Worm (Caenorhabditis elegans) whole organism, L4 larva: ENCODE results near the gene fbxb-5.

ENCODE experiments used
- F10B5.3 ChIP-seq: sonication (generic microtip); optimal IDR thresholded peaks from 2 replicates; lab custom pipeline; 2016; ENCODE audit warnings: mild to moderate bottlenecking, missing genetic modification characterization, missing compliant biosample characterization
- T26A8.4 ChIP-seq: fragments of 200-800 bp; sonication (Bioruptor generic); IDR thresholded peaks from 2 replicates; pipeline ENCODE4 v1.3.6; 2022; ENCODE audit warnings: missing genetic modification characterization, missing compliant biosample characterization
- ZK337.2 ChIP-seq: fragments of 200-800 bp; sonication (Bioruptor generic); IDR thresholded peaks from 2 replicates; pipeline ENCODE4 v1.3.6; 2022; ENCODE audit warnings: missing genetic modification reagents, missing genetic modification characterization, missing compliant biosample characterization
- aha-1 ChIP-seq: fragments of 150-350 bp; peaks from one replicate; lab custom pipeline; 2014; ENCODE audit warnings: missing biosample characterization, missing genetic modification characterization
- aly-2 ChIP-seq: sonication (generic microtip); optimal IDR thresholded peaks from 2 replicates; lab custom pipeline; 2018; ENCODE audit warnings: missing biosample characterization, missing genetic modification characterization
- ceh-62 ChIP-seq: sonication (generic microtip); optimal IDR thresholded peaks from 2 replicates; lab custom pipeline; 2017; ENCODE audit warnings: missing biosample characterization, missing genetic modification characterization
- ces-1 ChIP-seq: fragments of 150-350 bp; sonication (generic microtip); optimal IDR thresholded peaks from 4 replicates; lab custom pipeline; 2014; ENCODE audit warnings: missing biosample characterization, missing genetic modification reagents, missing genetic modification characterization
- daf-16 ChIP-seq, 3 experiments: sonication (generic microtip); optimal IDR thresholded peaks; 2 replicates each; lab custom pipeline; 2016 to 2017; ENCODE audit warnings: missing genetic modification characterization in 3 of 3, missing genetic modification reagents in 3 of 3, mild to moderate bottlenecking in 2 of 3, missing compliant biosample characterization in 2 of 3, missing biosample characterization in 1 of 3, moderate library complexity in 1 of 3
- duxl-1 ChIP-seq: sonication (generic microtip); optimal IDR thresholded peaks from 2 replicates; lab custom pipeline; 2016; ENCODE audit warnings: mild to moderate bottlenecking, missing genetic modification characterization, moderate library complexity, missing compliant biosample characterization; ENCODE audit not compliant: poor library complexity
- nhr-11 ChIP-seq: fragments of 150-350 bp; optimal IDR thresholded peaks from 2 replicates; lab custom pipeline; 2014; ENCODE audit warnings: missing biosample characterization, missing genetic modification characterization
- nhr-111 ChIP-seq: fragments of 200-800 bp; sonication (Bioruptor generic); optimal IDR thresholded peaks from 2 replicates; lab custom pipeline; 2018; ENCODE audit warnings: mild to moderate bottlenecking, missing genetic modification characterization, missing compliant biosample characterization
- nhr-25 ChIP-seq: sonication (generic microtip); optimal IDR thresholded peaks from 2 replicates; lab custom pipeline; 2017; ENCODE audit warnings: missing genetic modification characterization, mild to moderate bottlenecking, missing compliant biosample characterization, antibody characterized with exemption, moderate library complexity, borderline replicate concordance; ENCODE audit not compliant: insufficient read depth
- nhr-41 ChIP-seq: fragments of 200-800 bp; sonication (Bioruptor generic); IDR thresholded peaks from 2 replicates; pipeline ENCODE4 v1.3.6; 2022; ENCODE audit warnings: missing genetic modification reagents, missing genetic modification characterization, missing compliant biosample characterization
- nhr-42 ChIP-seq: fragments of 200-800 bp; sonication (Bioruptor generic); IDR thresholded peaks from 2 replicates; pipeline ENCODE4 v1.3.6; 2022; ENCODE audit warnings: missing genetic modification characterization, missing compliant biosample characterization
- nhr-76 ChIP-seq: fragments of 150-350 bp; optimal IDR thresholded peaks from 2 replicates; lab custom pipeline; 2014; ENCODE audit warnings: missing biosample characterization, missing genetic modification characterization
- nhr-77 ChIP-seq: fragments of 150-350 bp; optimal IDR thresholded peaks from 2 replicates; lab custom pipeline; 2014; ENCODE audit warnings: missing biosample characterization, missing genetic modification characterization
- pqm-1 ChIP-seq: sonication (generic microtip); optimal IDR thresholded peaks from 2 replicates; lab custom pipeline; 2017; ENCODE audit warnings: missing biosample characterization, missing genetic modification characterization
- set-16 ChIP-seq: fragments of 200-800 bp; sonication (Bioruptor generic); IDR thresholded peaks from 2 replicates; pipeline ENCODE4 v1.3.6; 2022; ENCODE audit warnings: missing genetic modification reagents, missing genetic modification characterization, missing compliant biosample characterization
- snpc-1.2 ChIP-seq: fragments of 200-800 bp; sonication (Bioruptor generic); IDR thresholded peaks from 2 replicates; pipeline ENCODE4 v1.3.6; 2022; ENCODE audit warnings: missing genetic modification reagents, missing genetic modification characterization, missing compliant biosample characterization
- unc-62 ChIP-seq, 3 experiments: fragments of 150-350 bp in 1 of 3; sonication (generic microtip); optimal IDR thresholded peaks in 2 of 3; peaks in 1 of 3; 1 replicate in 1 of 3; 2 replicates in 2 of 3; lab custom pipeline; 2014 to 2017; ENCODE audit warnings: missing biosample characterization in 3 of 3, missing genetic modification characterization in 3 of 3, missing genetic modification reagents in 3 of 3, missing genotype in 1 of 3
- zfp-2 ChIP-seq: sonication (generic microtip); optimal IDR thresholded peaks from 2 replicates; lab custom pipeline; 2016; ENCODE audit warnings: mild to moderate bottlenecking, missing genetic modification characterization, missing compliant biosample characterization
- zfp-3 ChIP-seq: fragments of 200-800 bp; sonication (Bioruptor generic); conservative IDR thresholded peaks from 2 replicates; pipeline ENCODE4 v1.3.6; 2022; ENCODE audit warnings: missing genetic modification reagents, missing genetic modification characterization, missing compliant biosample characterization
- zip-11 ChIP-seq: fragments of 200-800 bp; sonication (Bioruptor generic); IDR thresholded peaks from 2 replicates; pipeline ENCODE4 v1.3.6; 2022; ENCODE audit warnings: missing genetic modification characterization, missing compliant biosample characterization
- ztf-11 ChIP-seq: fragments of 150-350 bp; optimal IDR thresholded peaks from 2 replicates; lab custom pipeline; 2014; ENCODE audit warnings: missing biosample characterization, missing genetic modification characterization
- ztf-7 ChIP-seq: fragments of 150-350 bp; optimal IDR thresholded peaks from 2 replicates; lab custom pipeline; 2014; ENCODE audit warnings: missing biosample characterization, missing genetic modification characterization

Gene fbxb-5

DNA sequence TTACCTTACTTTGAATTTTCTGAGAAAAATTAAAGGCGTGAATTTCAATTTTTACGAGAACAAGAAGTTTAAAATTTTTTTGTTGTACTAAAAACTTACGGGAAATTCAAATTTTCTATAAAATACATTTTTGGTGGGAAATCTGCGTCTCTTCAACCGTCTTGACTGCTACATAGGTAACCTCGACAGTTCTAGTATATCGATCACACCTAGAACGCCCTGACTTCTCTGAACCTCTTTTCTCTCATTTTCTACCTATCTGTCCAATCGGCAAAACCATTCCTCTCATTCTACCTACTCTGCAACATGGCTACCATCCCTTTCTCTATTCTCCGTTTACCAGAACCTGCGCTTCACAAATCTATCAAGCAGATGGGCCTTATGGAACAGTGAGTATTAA lies 38.6 kb downstream of the fbxb-5 start, which contains the start of gene fbxb-25:
Gene fbxb-25, plus strand, starts transcription at position 301 of the 400 bp plus-strand sequence.
- TF ChIP-seq aha-1 (tag; lab: Kevin White, UChicago) (peak; percentile 39), duxl-1 (tag; lab: Kevin White, UChicago) (peak; percentile 53), zfp-2 (tag; lab: Kevin White, UChicago) (no peak)

DNA sequence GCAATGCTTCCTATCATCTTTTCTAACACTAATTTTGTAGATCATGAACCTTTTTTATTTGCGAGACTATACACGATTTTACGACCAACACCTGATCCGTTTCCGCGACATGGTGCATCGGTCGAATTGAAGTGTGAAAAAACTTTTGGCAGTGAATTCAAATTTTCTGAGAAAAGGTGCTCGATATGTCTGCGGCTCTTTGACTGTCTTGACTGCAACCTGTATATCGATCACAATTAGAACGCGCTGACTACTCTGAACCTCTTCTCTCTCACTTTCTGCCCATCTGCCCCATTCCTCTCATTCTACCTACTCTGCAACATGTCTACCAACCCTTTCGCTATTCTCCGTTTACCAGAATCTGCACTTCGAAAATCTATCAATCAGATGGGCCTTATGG lies 40.1 kb downstream of the fbxb-5 start, which contains the start of gene fbxb-26:
Gene fbxb-26, plus strand, starts transcription at position 301 of the 400 bp plus-strand sequence.
- TF ChIP-seq nhr-11 (tag; lab: Kevin White, UChicago) (no peak), nhr-111 (GFP tag; lab: Kevin White, UChicago) (no peak), zfp-3 (GFP tag; lab: Robert Waterston, UW) (no peak), aly-2 (tag; lab: Kevin White, UChicago) (no peak), zip-11 (no peak), snpc-1.2 (GFP tag; lab: Robert Waterston, UW) (no peak), ceh-62 (tag; lab: Kevin White, UChicago) (no peak), daf-16 (GFP tag; optimal IDR thresholded peaks at IDR 0.05; lab: Kevin White, UChicago) (no peak), daf-16 (tag; optimal IDR thresholded peaks at IDR 0.05; lab: Kevin White, UChicago) (no peak), nhr-77 (tag; lab: Kevin White, UChicago) (no peak), pqm-1 (tag; lab: Kevin White, UChicago) (no peak), nhr-76 (tag; lab: Kevin White, UChicago) (no peak), F10B5.3 (tag; lab: Kevin White, UChicago) (no peak), ztf-7 (tag; lab: Kevin White, UChicago) (no peak), nhr-41 (GFP tag; lab: Robert Waterston, UW) (no peak), ces-1 (GFP tag; lab: Kevin White, UChicago) (no peak)

DNA sequence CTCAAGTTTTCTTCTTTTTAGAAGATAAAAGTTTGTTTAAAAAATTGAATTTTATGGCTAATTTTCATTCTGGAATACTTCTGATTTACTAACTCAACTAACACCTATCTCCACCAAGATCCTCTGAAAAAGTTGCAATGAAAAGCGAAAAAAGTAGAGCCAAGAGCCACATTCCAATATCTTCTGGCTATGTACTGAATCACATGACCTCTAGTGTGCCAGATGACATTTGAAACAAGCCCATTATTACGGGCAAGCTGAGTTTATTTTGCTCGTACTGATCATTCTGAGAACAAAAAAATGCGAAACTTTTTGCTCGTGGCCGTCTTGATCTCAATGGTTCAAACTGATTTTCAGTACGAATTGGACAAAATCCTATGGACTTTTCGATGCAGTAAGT lies 43.2 kb downstream of the fbxb-5 start, which contains the start of gene irld-36:
Gene irld-36, plus strand, starts transcription at position 301 of the 400 bp plus-strand sequence.
- TF ChIP-seq ztf-11 (tag; lab: Kevin White, UChicago) (no peak), nhr-25 (tag; lab: Kevin White, UChicago) (no peak), ZK337.2 (GFP tag; lab: Robert Waterston, UW) (no peak)

DNA sequence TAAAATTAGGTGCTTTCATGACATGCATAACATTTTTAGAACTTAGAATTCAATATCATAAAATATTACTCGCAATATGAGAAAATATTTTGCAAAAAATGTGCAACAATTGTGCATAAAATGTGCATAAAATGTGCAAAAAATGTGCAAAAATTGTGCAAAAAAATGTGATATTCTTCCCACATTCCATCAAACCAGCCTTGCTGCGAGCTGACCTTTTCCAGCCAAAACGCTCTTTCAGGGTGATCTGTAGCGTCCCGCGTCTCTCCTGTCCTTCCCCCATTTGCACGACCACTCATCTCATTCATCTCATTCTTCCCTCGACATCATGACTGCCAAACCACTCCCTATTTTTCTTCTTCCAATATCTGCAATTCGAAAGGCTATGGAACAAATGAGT lies 46.2 kb downstream of the fbxb-5 start, which contains the start of gene fbxb-17:
Gene fbxb-17, plus strand, starts transcription at position 301 of the 400 bp plus-strand sequence.
- TF ChIP-seq unc-62 (GFP tag; optimal IDR thresholded peaks at IDR 0.05 in 1 of 2; lab: Kevin White, UChicago) (peak in 1 of 2 experiments; percentile 5), unc-62 (tag; optimal IDR thresholded peaks at IDR 0.05; lab: Kevin White, UChicago) (no peak), nhr-111 (GFP tag; lab: Kevin White, UChicago) (no peak), nhr-42 (GFP tag; lab: Robert Waterston, UW) (no peak)

DNA sequence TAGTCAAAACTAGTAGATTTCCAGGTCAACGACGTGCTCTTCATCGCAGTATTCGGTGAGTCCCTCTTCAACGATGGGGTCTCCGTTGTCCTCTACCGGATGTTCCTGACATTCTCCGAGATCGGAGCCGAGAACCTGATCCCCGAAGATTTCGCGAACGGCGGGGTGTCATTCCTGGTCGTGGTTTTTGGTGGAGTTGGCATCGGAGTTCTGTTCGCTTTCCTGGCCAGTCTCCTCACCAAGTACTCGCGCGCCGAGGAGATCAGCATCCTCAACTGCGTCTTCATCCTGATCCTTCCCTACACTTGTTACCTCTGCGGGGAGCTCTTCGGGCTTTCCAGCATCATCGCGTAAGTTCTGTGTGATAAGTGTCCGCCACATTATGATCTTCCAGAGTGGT lies 49.6 kb downstream of the fbxb-5 start:
- TF ChIP-seq unc-62 (GFP tag; optimal IDR thresholded peaks at IDR 0.05 in 1 of 2; lab: Kevin White, UChicago): no peak
- no peak for TF ChIP-seq unc-62 (tag; optimal IDR thresholded peaks at IDR 0.05; lab: Kevin White, UChicago)
- TF ChIP-seq set-16: peak; percentile 68; the same call in 1 of the 2 replicates
- TF ChIP-seq aha-1 (tag; lab: Kevin White, UChicago): peak; percentile 54

DNA sequence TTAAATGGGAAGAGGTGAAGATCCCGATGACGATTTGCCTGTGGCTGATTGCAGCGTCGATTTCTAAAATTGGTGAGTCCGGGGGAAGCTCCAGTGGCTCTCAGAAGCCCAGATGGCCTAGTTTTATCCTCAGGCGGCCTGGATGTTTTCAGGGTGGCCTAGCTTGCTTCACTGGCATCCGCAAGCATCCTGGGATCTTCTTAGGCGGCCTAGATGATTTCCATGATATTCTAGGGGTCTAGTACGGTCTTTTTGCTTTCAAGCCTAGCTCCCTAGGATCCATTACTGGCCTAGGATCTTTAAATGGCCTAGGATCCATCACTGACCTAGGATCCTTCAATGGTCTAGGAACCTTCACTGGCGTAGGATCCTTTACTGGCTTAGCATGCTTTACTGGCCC lies 51.3 kb downstream of the fbxb-5 start:
- TF ChIP-seq aha-1 (tag; lab: Kevin White, UChicago) (peak; percentile 91), T26A8.4 (no peak)
